Worm (Caenorhabditis elegans): ENCODE data around the gene F16G10.7.

Gene F16G10.7

DNA sequence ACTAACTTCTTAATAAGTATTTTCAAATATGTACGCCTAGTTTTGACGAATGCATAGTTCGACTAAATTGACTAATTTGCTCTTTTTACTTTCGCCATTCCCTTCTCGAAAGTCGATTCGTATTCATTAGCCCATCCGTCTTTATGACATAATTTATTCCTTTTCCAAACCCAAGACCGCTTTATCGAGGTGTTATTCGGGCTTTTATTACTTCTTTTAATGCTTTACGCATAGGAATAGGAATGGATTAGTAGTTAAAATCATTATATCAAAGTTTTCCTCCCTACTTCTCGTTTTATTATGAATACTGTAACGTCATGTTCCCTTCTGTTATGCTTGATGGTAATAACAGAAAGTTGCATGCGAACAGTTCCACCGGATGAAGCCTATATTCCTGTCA, 5.1 kb downstream of the F16G10.7 start, which contains the start of gene F16G10.2:
Gene F16G10.2, plus strand, starts transcription at position 301 of the 400 bp plus-strand sequence.
- TF ChIP-seq ama-1 (optimal IDR thresholded peaks at IDR 0.05), result no peak
- TF ChIP-seq rnt-1 (tag; optimal IDR thresholded peaks at IDR 0.05), result no peak
- no peak for TF ChIP-seq hlh-8 (tag; optimal IDR thresholded peaks at IDR 0.05)
- no peak for TF ChIP-seq hlh-13 (GFP tag; optimal IDR thresholded peaks at IDR 0.05)
- no peak for TF ChIP-seq ceh-9 (tag; optimal IDR thresholded peaks at IDR 0.05)
- no peak for TF ChIP-seq ceh-19 (GFP tag; optimal IDR thresholded peaks at IDR 0.05)

- no peak for TF ChIP-seq madf-2 (tag; optimal IDR thresholded peaks at IDR 0.05)
- TF ChIP-seq ama-1 (optimal IDR thresholded peaks at IDR 0.05), result no peak
- TF ChIP-seq pqm-1 (tag; optimal IDR thresholded peaks at IDR 0.05), result no peak
- no peak for TF ChIP-seq ceh-34 (tag; optimal IDR thresholded peaks at IDR 0.05)
- no peak for TF ChIP-seq ceh-9 (tag; optimal IDR thresholded peaks at IDR 0.05)
- no peak for TF ChIP-seq hlh-6 (tag; optimal IDR thresholded peaks at IDR 0.05)
- no peak for TF ChIP-seq K02D7.2 (tag; optimal IDR thresholded peaks at IDR 0.05)
- no peak for TF ChIP-seq sox-4 (tag; optimal IDR thresholded peaks at IDR 0.05)
- TF ChIP-seq C08G9.2 (tag; optimal IDR thresholded peaks at IDR 0.05), result no peak
- no peak for TF ChIP-seq nhr-232 (tag; optimal IDR thresholded peaks at IDR 0.05)
- TF ChIP-seq tbx-7 (tag; optimal IDR thresholded peaks at IDR 0.05), result no peak
- TF ChIP-seq che-1 (tag; optimal IDR thresholded peaks at IDR 0.05), result no peak
Observed at ce11 chrII:2372090-2372489, 8.0 kb downstream of the F16G10.7 start, which contains the start of gene F16G10.3. TSS of gene F16G10.3 (plus strand) at chrII:2372390.

DNA sequence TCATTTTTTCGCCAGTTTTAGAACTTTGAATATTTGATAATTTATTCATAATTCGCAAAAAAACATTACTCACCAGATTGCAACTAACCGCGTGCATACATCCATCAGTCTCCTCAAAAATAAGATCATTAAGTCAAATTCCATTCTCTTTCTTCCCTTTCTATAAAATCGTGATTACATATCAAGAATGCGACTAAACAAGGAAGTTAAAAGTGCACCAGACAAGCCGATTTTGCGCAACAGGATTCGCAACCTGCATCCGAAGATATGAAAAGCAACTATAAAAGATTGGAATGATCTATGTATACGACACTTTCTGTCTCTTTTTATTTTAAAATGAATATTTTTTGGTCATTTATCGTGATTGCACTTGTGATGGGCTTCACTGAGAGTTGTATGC, 11.1 kb downstream of the F16G10.7 start, which contains the start of gene hpo-25:
Gene hpo-25, plus strand, starts transcription at position 301 of the 400 bp plus-strand sequence.
- TF ChIP-seq ceh-45 (GFP tag; IDR thresholded peaks at IDR 0.05), result no peak
- no peak for TF ChIP-seq hlh-30 (tag; optimal IDR thresholded peaks at IDR 0.05; ENCODE audit: insufficient read depth)
- TF ChIP-seq nhr-11 (tag; optimal IDR thresholded peaks at IDR 0.05), result no peak

DNA sequence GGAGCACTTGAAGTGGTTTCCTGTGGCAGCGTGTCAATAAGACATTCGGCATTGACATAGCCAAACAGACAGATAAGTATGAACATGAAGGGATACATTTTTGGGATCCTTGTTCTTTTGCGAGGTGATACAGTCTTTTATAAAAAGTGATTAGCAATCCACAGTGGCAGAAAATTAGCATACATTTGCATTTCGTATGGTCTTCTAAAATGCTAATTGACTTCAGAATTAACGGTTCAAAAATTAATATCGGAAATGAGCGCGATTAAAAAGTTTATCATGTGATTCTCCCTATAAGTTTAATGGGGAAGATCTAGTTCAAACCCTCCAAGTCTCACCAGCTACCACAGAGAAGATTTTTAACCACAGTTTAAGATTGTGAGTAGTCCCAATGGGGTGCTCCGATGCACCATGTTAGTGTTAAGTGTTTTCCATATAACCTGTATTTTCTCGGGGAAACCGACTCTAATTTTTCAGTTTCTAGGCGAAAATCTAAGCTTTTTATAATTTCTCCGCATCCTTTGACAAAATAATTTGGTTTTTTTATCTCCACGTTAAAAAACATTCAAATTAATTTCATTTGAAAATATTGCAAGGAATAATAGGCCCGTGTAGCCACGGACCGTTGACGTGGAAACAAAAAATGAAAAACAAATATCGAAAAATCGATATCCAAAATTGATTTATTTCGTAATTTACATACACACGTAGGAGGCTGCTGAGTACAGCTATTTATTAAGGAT, 13.3 kb downstream of the F16G10.7 start, which contains the start of the genes F43C11.12 and F16G10.5:
Gene F43C11.12, minus strand, starts transcription at position 101 of the 743 bp plus-strand sequence.
Gene F16G10.5, plus strand, starts transcription at position 693 of the 743 bp plus-strand sequence.
- TF ChIP-seq rnt-1 (tag; optimal IDR thresholded peaks at IDR 0.05) (no peak), pros-1 (tag; optimal IDR thresholded peaks at IDR 0.05) (no peak), tbx-7 (tag; optimal IDR thresholded peaks at IDR 0.05) (no peak), ceh-34 (tag; optimal IDR thresholded peaks at IDR 0.05) (no peak), elt-4 (tag; optimal IDR thresholded peaks at IDR 0.05) (no peak), hlh-13 (GFP tag; optimal IDR thresholded peaks at IDR 0.05) (no peak)

ce11 chrII:2363673-2364072, 16.4 kb downstream of the F16G10.7 start, which contains the start of gene F43C11.11:
TSS of gene F43C11.11 (minus strand) at chrII:2363773.
- TF ChIP-seq ztf-16 (tag; optimal IDR thresholded peaks at IDR 0.05) (no peak), hlh-30 (tag; optimal IDR thresholded peaks at IDR 0.05; ENCODE audit: insufficient read depth) (no peak), ref-2 (tag; optimal IDR thresholded peaks at IDR 0.05) (no peak), unc-3 (GFP tag; conservative IDR thresholded peaks at IDR 0.05) (no peak), unc-3 (tag; optimal IDR thresholded peaks at IDR 0.05) (no peak), T23F11.4 (GFP tag; optimal IDR thresholded peaks at IDR 0.05) (no peak), unc-42 (tag; optimal IDR thresholded peaks at IDR 0.05) (no peak), tbx-7 (tag; optimal IDR thresholded peaks at IDR 0.05) (no peak), tbx-2 (tag; optimal IDR thresholded peaks at IDR 0.05) (no peak), hlh-15 (tag; optimal IDR thresholded peaks at IDR 0.05) (no peak), elt-2 (tag; optimal IDR thresholded peaks at IDR 0.05) (no peak)

ce11 chrII:2359965-2360364, 20.1 kb downstream of the F16G10.7 start, which contains the start of gene F43C11.16:
TSS of gene F43C11.16 (minus strand) at chrII:2360065.
- TF ChIP-seq dmd-4 (tag; optimal IDR thresholded peaks at IDR 0.05; ENCODE audit: borderline replicate concordance), result no peak
- no peak for TF ChIP-seq ceh-9 (tag; optimal IDR thresholded peaks at IDR 0.05)
- TF ChIP-seq sox-4 (tag; optimal IDR thresholded peaks at IDR 0.05), result no peak
